Fruit fly (Drosophila melanogaster) whole organism, pupa: Measurements from ENCODE around the gene ssx.
A peak's percentile ranks its signal among the peaks of the same experiment; 100 is the strongest.

Experiments used
- CG10348 ChIP-seq: fragments of 200-800 bp; sonication (Bioruptor generic); IDR thresholded peaks from 2 replicates; pipeline ENCODE4 v1.3.6; 2022; ENCODE audit warnings: missing biosample characterization, missing genetic modification characterization
- CG12605 ChIP-seq: fragments of 200-800 bp; sonication (Bioruptor generic); IDR thresholded peaks from 2 replicates; pipeline ENCODE4 v1.3.6; 2022; ENCODE audit warnings: missing biosample characterization, missing genetic modification characterization
- CG13204 ChIP-seq: fragments of 200-800 bp; sonication (Bioruptor generic); optimal IDR thresholded peaks from 2 replicates; lab custom pipeline; 2018; ENCODE audit warnings: missing biosample characterization, mild to moderate bottlenecking, missing genetic modification characterization, moderate library complexity
- CG14655 ChIP-seq: fragments of 200-800 bp; sonication (Bioruptor generic); optimal IDR thresholded peaks from 3 replicates; lab custom pipeline; 2017; ENCODE audit warnings: mild to moderate bottlenecking, missing biosample characterization, missing genetic modification reagents, missing genetic modification characterization
- CG15710 ChIP-seq: fragments of 200-800 bp; sonication (Bioruptor generic); optimal IDR thresholded peaks from 2 replicates; lab custom pipeline; 2018; ENCODE audit warnings: missing biosample characterization, mild to moderate bottlenecking, missing genetic modification characterization, moderate library complexity
- CG17806 ChIP-seq: fragments of 200-800 bp; sonication (Bioruptor generic); optimal IDR thresholded peaks from 2 replicates; lab custom pipeline; 2018; ENCODE audit warnings: missing biosample characterization, mild to moderate bottlenecking, missing genetic modification characterization, moderate library complexity
- CG32121 ChIP-seq: fragments of 200-800 bp; sonication (Bioruptor generic); IDR thresholded peaks from 2 replicates; pipeline ENCODE4 v1.3.6; 2022; ENCODE audit warnings: missing biosample characterization, missing genetic modification characterization
- CG34367 ChIP-seq: fragments of 200-800 bp; sonication (Bioruptor generic); optimal IDR thresholded peaks from 2 replicates; lab custom pipeline; 2018; ENCODE audit warnings: missing biosample characterization, mild to moderate bottlenecking, missing genetic modification characterization
- CG4496 ChIP-seq: fragments of 200-800 bp; sonication (Bioruptor generic); IDR thresholded peaks from 3 replicates; pipeline ENCODE4 v1.3.6; 2022; ENCODE audit warnings: missing biosample characterization, missing genetic modification characterization
- CG8159 ChIP-seq: fragments of 200-800 bp; sonication (Bioruptor generic); optimal IDR thresholded peaks from 3 replicates; lab custom pipeline; 2018; ENCODE audit warnings: missing biosample characterization, mild to moderate bottlenecking, missing genetic modification characterization, moderate library complexity
- CG8301 ChIP-seq: fragments of 200-800 bp; sonication (Bioruptor generic); optimal IDR thresholded peaks from 2 replicates; lab custom pipeline; 2018; ENCODE audit warnings: missing biosample characterization, mild to moderate bottlenecking, missing genetic modification characterization
- CG9948 ChIP-seq: fragments of 200-800 bp; sonication (Bioruptor generic); optimal IDR thresholded peaks from 2 replicates; lab custom pipeline; 2018; ENCODE audit warnings: missing biosample characterization, mild to moderate bottlenecking, missing genetic modification characterization, moderate library complexity
- EcR ChIP-seq: fragments of 200-800 bp; sonication (Bioruptor generic); optimal IDR thresholded peaks from 3 replicates; lab custom pipeline; 2019; ENCODE audit warnings: missing biosample characterization, missing genetic modification characterization, mild to moderate bottlenecking, moderate library complexity, missing genetic modification reagents
- Ets98B ChIP-seq: fragments of 200-800 bp; sonication (Bioruptor generic); IDR thresholded peaks from 2 replicates; pipeline ENCODE4 v1.3.6; 2022; ENCODE audit warnings: missing biosample characterization, missing genetic modification characterization
- Pif1A ChIP-seq: fragments of 200-800 bp; sonication (Bioruptor generic); optimal IDR thresholded peaks from 3 replicates; lab custom pipeline; 2016; ENCODE audit warnings: missing biosample characterization, missing genetic modification characterization
- Pif1B ChIP-seq: fragments of 200-800 bp; sonication (Bioruptor generic); optimal IDR thresholded peaks from 3 replicates; lab custom pipeline; 2016; ENCODE audit warnings: missing biosample characterization, missing genetic modification characterization
- Snoo ChIP-seq: fragments of 200-800 bp; sonication (Bioruptor generic); optimal IDR thresholded peaks from 3 replicates; lab custom pipeline; 2017; ENCODE audit warnings: missing biosample characterization, mild to moderate bottlenecking, missing genetic modification characterization, inconsistent platforms
- fd96Ca ChIP-seq: fragments of 200-800 bp; sonication (Bioruptor generic); IDR thresholded peaks from 3 replicates; pipeline ENCODE4 v1.3.6; 2022; ENCODE audit warnings: missing biosample characterization, missing genetic modification characterization
- gl ChIP-seq: fragments of 200-800 bp; sonication (Bioruptor generic); optimal IDR thresholded peaks from 2 replicates; lab custom pipeline; 2018; ENCODE audit warnings: missing biosample characterization, mild to moderate bottlenecking, missing genetic modification characterization
- rn ChIP-seq: fragments of 200-800 bp; sonication (Bioruptor generic); IDR thresholded peaks from 2 replicates; pipeline ENCODE4 v1.3.6; 2022; ENCODE audit warnings: missing biosample characterization, missing genetic modification characterization

The ssx gene

dm6 chrX:1370104-1370802 lies at the start of gene ssx:
Gene ssx, plus strand, starts transcription at chrX:1370580.
- TF ChIP-seq CG10348 (GFP tag; lab: Robert Waterston, UW) (no peak), rn (GFP tag; lab: Robert Waterston, UW) (no peak; the same call in 1 of the 2 replicates), CG8159 (tag; lab: Kevin White, UChicago) (peak; percentile 24), CG8301 (tag; lab: Kevin White, UChicago) (peak; percentile 30), Ets98B (peak; percentile 62), fd96Ca (GFP tag; lab: Robert Waterston, UW) (peak; percentile 38; the same call in 1 of the 3 replicates), CG34367 (tag; lab: Kevin White, UChicago) (no peak), CG15710 (tag; lab: Kevin White, UChicago) (peak; percentile 29), CG17806 (tag; lab: Kevin White, UChicago) (peak; percentile 34), CG32121 (GFP tag; lab: Robert Waterston, UW) (peak; percentile 32; the same call in 1 of the 2 replicates), CG9948 (tag; lab: Kevin White, UChicago) (peak; percentile 12), Snoo (tag; lab: Kevin White, UChicago) (peak; percentile 43), CG4496 (GFP tag; lab: Robert Waterston, UW) (peak; percentile 79; the same call in 2 of the 3 replicates), CG12605 (GFP tag; lab: Robert Waterston, UW) (peak; percentile 47)

- TF ChIP-seq Ets98B: no peak
- TF ChIP-seq CG14655 (GFP tag; lab: Kevin White, UChicago): no peak
- no peak for TF ChIP-seq CG13204 (GFP tag; lab: Kevin White, UChicago)
- TF ChIP-seq EcR (GFP tag; lab: Kevin White, UChicago): peak; percentile 46
- TF ChIP-seq CG4496 (GFP tag; lab: Robert Waterston, UW): no peak
- no peak for TF ChIP-seq CG32121 (GFP tag; lab: Robert Waterston, UW)
Observed at dm6 chrX:1321043-1321442, 49.3 kb upstream of the ssx start.

- TF ChIP-seq CG9948 (tag; lab: Kevin White, UChicago): no peak
- no peak for TF ChIP-seq fd96Ca (GFP tag; lab: Robert Waterston, UW)
- no peak for TF ChIP-seq CG12605 (GFP tag; lab: Robert Waterston, UW)
- no peak for TF ChIP-seq CG32121 (GFP tag; lab: Robert Waterston, UW)
- TF ChIP-seq Pif1B (GFP tag; lab: Kevin White, UChicago): no peak
- TF ChIP-seq CG14655 (GFP tag; lab: Kevin White, UChicago): no peak
- TF ChIP-seq Pif1A: no peak
- no peak for TF ChIP-seq CG8301 (tag; lab: Kevin White, UChicago)
- TF ChIP-seq, all 21 proteins: peak for 0
Observed at dm6 chrX:1321664-1322063, 48.7 kb upstream of the ssx start.

dm6 chrX:1322214-1322613 lies 48.2 kb upstream of the ssx start, which contains the start of gene DAAM:
Gene DAAM, minus strand, starts transcription at chrX:1322362.
- 0 out of 2 replicates have a peak, but pooled peaks have one; percentile 16 for TF ChIP-seq CG32121 (GFP tag; lab: Robert Waterston, UW)
- no peak for TF ChIP-seq CG13204 (GFP tag; lab: Kevin White, UChicago)
- TF ChIP-seq EcR (GFP tag; lab: Kevin White, UChicago): peak; percentile 13
- peak; percentile 39; the same call in 1 of the 3 replicates for TF ChIP-seq CG4496 (GFP tag; lab: Robert Waterston, UW)
- no peak for TF ChIP-seq CG17806 (tag; lab: Kevin White, UChicago)

- TF ChIP-seq EcR (GFP tag; lab: Kevin White, UChicago): peak; percentile 56
- TF ChIP-seq CG32121 (GFP tag; lab: Robert Waterston, UW): 0 out of 2 replicates have a peak, but pooled peaks have one; percentile 10
- TF ChIP-seq CG13204 (GFP tag; lab: Kevin White, UChicago): peak; percentile 76
- TF ChIP-seq Pif1B (GFP tag; lab: Kevin White, UChicago): no peak
- 0 out of 3 replicates have a peak, but pooled peaks have one; percentile 14 for TF ChIP-seq fd96Ca (GFP tag; lab: Robert Waterston, UW)
- peak; percentile 56; the same call in 1 of the 2 replicates for TF ChIP-seq Ets98B
Observed at dm6 chrX:1337998-1338397, 32.4 kb upstream of the ssx start.

- TF ChIP-seq Pif1B (GFP tag; lab: Kevin White, UChicago): no peak
- no peak for TF ChIP-seq gl (tag; lab: Kevin White, UChicago)
Observed at dm6 chrX:1341528-1341927, 28.9 kb upstream of the ssx start, which contains the start of gene CG11409. Gene CG11409, minus strand, starts transcription at chrX:1341587.

- TF ChIP-seq CG8159 (tag; lab: Kevin White, UChicago) (peak; percentile 8), CG9948 (tag; lab: Kevin White, UChicago) (no peak), CG13204 (GFP tag; lab: Kevin White, UChicago) (no peak)
Observed at dm6 chrX:1341944-1342392, 28.4 kb upstream of the ssx start, which contains the start of gene Naa30A. Gene Naa30A, plus strand, starts transcription at chrX:1342106.
